Worm (Caenorhabditis elegans) whole organism, L3 larva: ENCODE data around the gene F44E7.7.
A peak's percentile ranks its signal among the peaks of the same experiment; 100 is the strongest.

Experiments used
- aly-2 ChIP-seq: fragments of 150-350 bp; optimal IDR thresholded peaks from 2 replicates; lab custom pipeline; 2014; ENCODE audit warnings: missing biosample characterization, missing genetic modification characterization
- ama-1 ChIP-seq: fragments of 150-350 bp; optimal IDR thresholded peaks from 2 replicates; lab custom pipeline; 2018
- ceh-16 ChIP-seq: sonication (generic microtip); optimal IDR thresholded peaks from 2 replicates; lab custom pipeline; 2017; ENCODE audit warnings: missing biosample characterization, missing genetic modification characterization
- ceh-28 ChIP-seq: fragments of 150-350 bp; optimal IDR thresholded peaks from 2 replicates; lab custom pipeline; 2014; ENCODE audit warnings: missing biosample characterization, missing genetic modification reagents, missing genetic modification characterization
- ceh-9 ChIP-seq: sonication (generic microtip); optimal IDR thresholded peaks from 2 replicates; lab custom pipeline; 2018; ENCODE audit warnings: missing biosample characterization, missing genetic modification characterization
- daf-12 ChIP-seq: fragments of 150-350 bp; optimal IDR thresholded peaks from 2 replicates; lab custom pipeline; 2014; ENCODE audit warnings: missing biosample characterization, missing genetic modification reagents, missing genetic modification characterization
- egl-27 ChIP-seq: sonication (generic microtip); optimal IDR thresholded peaks from 4 replicates; lab custom pipeline; 2017; ENCODE audit warnings: missing biosample characterization, missing genetic modification reagents, missing genetic modification characterization
- egl-5 ChIP-seq: fragments of 150-350 bp; optimal IDR thresholded peaks from 2 replicates; lab custom pipeline; 2017; ENCODE audit warnings: missing biosample characterization, missing genetic modification reagents, missing genetic modification characterization, inconsistent platforms
- elt-1 ChIP-seq: fragments of 150-350 bp; optimal IDR thresholded peaks from 2 replicates; lab custom pipeline; 2014; ENCODE audit warnings: missing biosample characterization, missing genetic modification characterization
- elt-2 ChIP-seq: sonication (generic microtip); optimal IDR thresholded peaks from 2 replicates; lab custom pipeline; 2016; ENCODE audit warnings: missing genetic modification reagents, mild to moderate bottlenecking, missing genetic modification characterization, missing compliant biosample characterization
- elt-3 ChIP-seq, 3 experiments: fragments of 150-350 bp in 1 of 3; sonication (generic microtip) in 2 of 3; optimal IDR thresholded peaks; 2 replicates in 2 of 3; 4 replicates in 1 of 3; lab custom pipeline; 2014 to 2017; ENCODE audit warnings: missing biosample characterization in 3 of 3, missing genetic modification characterization in 3 of 3
- fkh-2 ChIP-seq: fragments of 150-350 bp; optimal IDR thresholded peaks from 2 replicates; lab custom pipeline; 2014; ENCODE audit warnings: missing biosample characterization, missing genetic modification reagents, missing genetic modification characterization
- jun-1 ChIP-seq: fragments of 150-350 bp; optimal IDR thresholded peaks from 2 replicates; lab custom pipeline; 2014; ENCODE audit warnings: missing biosample characterization, missing genetic modification reagents, missing genetic modification characterization
- lin-15B ChIP-seq: fragments of 150-350 bp; optimal IDR thresholded peaks from 2 replicates; lab custom pipeline; 2014; ENCODE audit warnings: missing biosample characterization, missing genetic modification characterization
- lin-39 ChIP-seq: fragments of 150-350 bp; optimal IDR thresholded peaks from 2 replicates; lab custom pipeline; 2018; ENCODE audit warnings: missing biosample characterization, missing genetic modification reagents, missing genetic modification characterization
- mdl-1 ChIP-seq: fragments of 150-350 bp; optimal IDR thresholded peaks from 2 replicates; lab custom pipeline; 2014; ENCODE audit warnings: missing biosample characterization, missing genetic modification characterization
- mml-1 ChIP-seq: fragments of 150-350 bp; sonication (generic microtip); optimal IDR thresholded peaks from 3 replicates; lab custom pipeline; 2014; ENCODE audit warnings: missing biosample characterization, missing genetic modification characterization
- nfya-1 ChIP-seq: sonication (generic microtip); optimal IDR thresholded peaks from 2 replicates; lab custom pipeline; 2017; ENCODE audit warnings: missing genetic modification characterization, mild to moderate bottlenecking, missing compliant biosample characterization, antibody characterized with exemption, moderate library complexity; ENCODE audit not compliant: insufficient read depth
- nhr-11 ChIP-seq: fragments of 150-350 bp; optimal IDR thresholded peaks from 2 replicates; lab custom pipeline; 2014; ENCODE audit warnings: missing biosample characterization, missing genetic modification characterization
- nhr-12 ChIP-seq: fragments of 150-350 bp; optimal IDR thresholded peaks from 2 replicates; lab custom pipeline; 2014; ENCODE audit warnings: missing biosample characterization, missing genetic modification characterization
- nhr-23 ChIP-seq: fragments of 150-350 bp; optimal IDR thresholded peaks from 2 replicates; lab custom pipeline; 2014; ENCODE audit warnings: missing biosample characterization, missing genetic modification reagents, missing genetic modification characterization
- nhr-237 ChIP-seq: fragments of 150-350 bp; optimal IDR thresholded peaks from 2 replicates; lab custom pipeline; 2014; ENCODE audit warnings: missing biosample characterization, missing genetic modification characterization
- nhr-25 ChIP-seq: sonication (generic microtip); optimal IDR thresholded peaks from 2 replicates; lab custom pipeline; 2017; ENCODE audit warnings: missing biosample characterization, missing genetic modification characterization
- nhr-43 ChIP-seq: sonication (generic microtip); optimal IDR thresholded peaks from 2 replicates; lab custom pipeline; 2016; ENCODE audit warnings: mild to moderate bottlenecking, missing genetic modification characterization, missing compliant biosample characterization; ENCODE audit not compliant: poor library complexity, severe bottlenecking
- nhr-76 ChIP-seq: fragments of 150-350 bp; sonication (generic microtip); optimal IDR thresholded peaks from 5 replicates; lab custom pipeline; 2014; ENCODE audit warnings: missing biosample characterization, missing genetic modification characterization
- pha-4 ChIP-seq: fragments of 150-350 bp; optimal IDR thresholded peaks from 2 replicates; lab custom pipeline; 2014; ENCODE audit warnings: missing biosample characterization, missing genetic modification reagents, missing genetic modification characterization
- pqm-1 ChIP-seq: fragments of 150-350 bp; optimal IDR thresholded peaks from 2 replicates; lab custom pipeline; 2017; ENCODE audit warnings: missing biosample characterization, missing genetic modification characterization, inconsistent platforms
- sea-2 ChIP-seq: fragments of 150-350 bp; sonication (generic microtip); optimal IDR thresholded peaks from 4 replicates; lab custom pipeline; 2014; ENCODE audit warnings: missing biosample characterization, missing genetic modification reagents, missing genetic modification characterization
- snpc-4 ChIP-seq: fragments of 150-350 bp; optimal IDR thresholded peaks from 2 replicates; lab custom pipeline; 2014; ENCODE audit warnings: missing biosample characterization, missing genetic modification characterization
- tbx-2 ChIP-seq: sonication (generic microtip); optimal IDR thresholded peaks from 2 replicates; lab custom pipeline; 2016; ENCODE audit warnings: mild to moderate bottlenecking, missing genetic modification characterization, missing compliant biosample characterization
- unc-62 ChIP-seq: fragments of 150-350 bp; sonication (generic microtip); optimal IDR thresholded peaks from 4 replicates; lab custom pipeline; 2014; ENCODE audit warnings: missing biosample characterization, missing genetic modification reagents, missing genetic modification characterization
- ztf-11 ChIP-seq: fragments of 150-350 bp; optimal IDR thresholded peaks from 2 replicates; lab custom pipeline; 2014; ENCODE audit warnings: missing biosample characterization, missing genetic modification characterization
- ztf-4 ChIP-seq: fragments of 150-350 bp; optimal IDR thresholded peaks from 2 replicates; lab custom pipeline; 2014; ENCODE audit warnings: missing biosample characterization, missing genetic modification characterization

Gene F44E7.7

DNA sequence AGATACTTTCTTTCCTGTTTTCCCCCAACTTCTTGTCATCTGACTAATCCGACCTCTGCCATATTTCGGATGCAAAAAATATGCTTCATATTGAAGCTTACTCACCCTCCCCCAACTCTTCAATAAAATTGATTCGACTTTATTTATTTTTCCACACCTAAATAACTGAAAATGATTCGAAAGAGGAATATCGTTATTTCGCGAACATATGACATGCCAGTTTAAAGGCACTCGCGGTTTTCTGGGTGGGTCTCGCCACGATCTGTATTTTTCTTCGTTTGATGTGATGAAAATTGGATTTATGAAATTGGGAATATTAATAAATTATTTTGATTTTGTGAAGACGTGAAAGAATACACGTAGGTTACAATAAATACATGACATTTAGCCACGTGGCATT is 13.6 kb downstream of the F44E7.7 start, which contains the start of gene F44E7.3:
Gene F44E7.3, plus strand, starts transcription at position 319 of the 400 bp plus-strand sequence.
- TF ChIP-seq nhr-11, result no peak
- TF ChIP-seq egl-5 (tag; lab: Kevin White, UChicago), result no peak
- TF ChIP-seq ama-1 (lab: Kevin White, UChicago), result peak; percentile 26
- peak; percentile 27 for TF ChIP-seq nhr-23 (tag; lab: Kevin White, UChicago)
- TF ChIP-seq sea-2, result no peak
- no peak for TF ChIP-seq nhr-237 (tag; lab: Kevin White, UChicago)
- no peak for TF ChIP-seq ztf-4 (tag; lab: Kevin White, UChicago)
- TF ChIP-seq elt-3 (tag; optimal IDR thresholded peaks at IDR 0.05; lab: Kevin White, UChicago), result no peak
- TF ChIP-seq, all 47 proteins: peak for 2

DNA sequence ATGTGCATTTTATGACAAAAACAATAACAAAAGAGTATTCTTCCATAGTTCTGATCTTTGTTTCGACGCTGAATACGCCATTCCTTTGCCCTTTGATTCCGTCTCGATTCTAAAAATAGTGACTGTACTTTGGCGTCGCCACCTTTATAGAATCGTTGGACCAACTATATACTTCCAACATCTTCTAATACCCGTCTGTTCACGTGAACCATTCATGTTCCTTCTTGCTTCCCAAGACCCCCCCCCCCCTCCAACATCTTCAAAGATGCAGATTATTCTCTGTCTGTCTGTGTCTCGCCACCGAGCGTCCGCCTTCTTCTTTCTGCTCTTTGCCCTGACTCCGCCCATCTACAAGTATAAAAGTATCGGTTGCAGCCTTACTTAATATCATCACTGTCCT is 15.3 kb downstream of the F44E7.7 start:
- TF ChIP-seq nhr-237 (tag; lab: Kevin White, UChicago), result no peak
- peak; percentile 14 for TF ChIP-seq nhr-23 (tag; lab: Kevin White, UChicago)

ce11 chrV:5769500-5769899 is 15.8 kb downstream of the F44E7.7 start:
- TF ChIP-seq mml-1, result no peak
- no peak for TF ChIP-seq fkh-2 (tag; lab: Kevin White, UChicago)
- no peak for TF ChIP-seq mdl-1
- TF ChIP-seq elt-2, result peak; percentile 81
- no peak for TF ChIP-seq ztf-11 (tag; lab: Kevin White, UChicago)
- TF ChIP-seq aly-2 (tag; lab: Kevin White, UChicago), result no peak
- peak; percentile 69 for TF ChIP-seq pqm-1 (tag; lab: Kevin White, UChicago)
- TF ChIP-seq jun-1 (tag; lab: Kevin White, UChicago), result no peak
- TF ChIP-seq, all 47 proteins: peak for 2

DNA sequence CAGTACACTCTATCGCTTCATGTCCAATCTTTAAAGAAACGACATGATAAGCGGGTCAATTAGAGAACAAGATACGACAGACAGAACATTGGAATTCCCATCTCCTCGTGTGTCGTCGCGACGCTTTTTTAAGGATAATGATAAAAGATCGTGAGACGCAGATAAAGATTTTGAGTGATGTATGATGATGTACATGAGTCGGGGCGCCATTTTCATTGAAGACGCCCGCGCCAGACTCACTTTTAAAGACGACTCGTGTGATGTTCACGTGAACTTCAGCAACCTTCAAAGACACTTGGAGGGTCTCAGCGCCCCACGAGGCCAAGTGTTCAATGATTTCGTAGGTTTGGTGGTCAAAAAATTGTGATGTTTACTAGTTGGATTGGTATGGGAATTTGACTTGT is 17.0 kb downstream of the F44E7.7 start:
- TF ChIP-seq nhr-25 (peak; percentile 62), egl-27 (tag; lab: Kevin White, UChicago) (peak; percentile 45), unc-62 (peak; percentile 45), nhr-43 (peak; percentile 88), ceh-28 (peak; percentile 54), nhr-23 (tag; lab: Kevin White, UChicago) (peak; percentile 95), elt-1 (tag; lab: Kevin White, UChicago) (peak; percentile 20), lin-15B (no peak), mml-1 (peak; percentile 63), nhr-12 (tag; lab: Kevin White, UChicago) (no peak), ama-1 (lab: Kevin White, UChicago) (no peak), snpc-4 (tag; lab: Kevin White, UChicago) (no peak), ceh-16 (tag; lab: Kevin White, UChicago) (no peak), daf-12 (no peak), lin-39 (peak; percentile 42), ceh-9 (tag; lab: Kevin White, UChicago) (no peak), elt-2 (peak; percentile 87), fkh-2 (tag; lab: Kevin White, UChicago) (no peak), nhr-237 (tag; lab: Kevin White, UChicago) (no peak), tbx-2 (tag; lab: Kevin White, UChicago) (peak; percentile 32), elt-3 (tag; optimal IDR thresholded peaks at IDR 0.05; lab: Kevin White, UChicago) (peak in 2 of 3 experiments; percentile 18 to 63), pqm-1 (tag; lab: Kevin White, UChicago) (peak; percentile 72), aly-2 (tag; lab: Kevin White, UChicago) (no peak), mdl-1 (peak; percentile 7), egl-5 (tag; lab: Kevin White, UChicago) (peak; percentile 24), nhr-76 (tag; lab: Kevin White, UChicago) (no peak), nfya-1 (tag; lab: Kevin White, UChicago) (peak; percentile 42), jun-1 (tag; lab: Kevin White, UChicago) (peak; percentile 56)

- TF ChIP-seq pha-4 (peak; percentile 18), pqm-1 (tag; lab: Kevin White, UChicago) (peak; percentile 76), elt-2 (peak; percentile 74), nhr-12 (tag; lab: Kevin White, UChicago) (no peak)
Observed at ce11 chrV:5765081-5765480, 20.2 kb downstream of the F44E7.7 start, which contains the start of gene pgph-2. Gene pgph-2, plus strand, starts transcription at chrV:5765127.
